Fruit fly (Drosophila melanogaster) whole organism, embryonic: ENCODE measurements around the gene Vps39.
A peak's percentile ranks its signal among the peaks of the same experiment; 100 is the strongest.

Source experiments
- Abd-B ChIP-seq: fragments of 200-800 bp; sonication (Bioruptor generic); optimal IDR thresholded peaks from 2 replicates; lab custom pipeline; 2018; ENCODE audit warnings: missing biosample characterization, mild to moderate bottlenecking, missing genetic modification characterization, moderate library complexity
- CG10209 ChIP-seq: fragments of 200-800 bp; sonication (Bioruptor generic); optimal IDR thresholded peaks from 3 replicates; lab custom pipeline; 2017; ENCODE audit warnings: missing biosample characterization, mild to moderate bottlenecking, missing genetic modification characterization, missing genetic modification reagents
- CG10366 ChIP-seq: fragments of 200-800 bp; sonication (Bioruptor generic); IDR thresholded peaks from 2 replicates; pipeline ENCODE4 v1.3.6; 2022; ENCODE audit warnings: missing biosample characterization, missing genetic modification characterization
- CG11247 ChIP-seq: fragments of 200-800 bp; sonication (Bioruptor generic); IDR thresholded peaks from 2 replicates; pipeline ENCODE4 v1.3.6; 2022; ENCODE audit warnings: missing biosample characterization, missing genetic modification characterization
- CG13123 ChIP-seq: fragments of 200-800 bp; sonication (Bioruptor generic); optimal IDR thresholded peaks from 2 replicates; lab custom pipeline; 2016; ENCODE audit warnings: missing biosample characterization, missing genetic modification characterization
- CG13894 ChIP-seq: fragments of 200-800 bp; sonication (Bioruptor generic); optimal IDR thresholded peaks from 3 replicates; lab custom pipeline; 2018; ENCODE audit warnings: missing biosample characterization, mild to moderate bottlenecking, missing genetic modification characterization, moderate library complexity
- CG14965 ChIP-seq: fragments of 200-800 bp; sonication (Bioruptor generic); optimal IDR thresholded peaks from 2 replicates; lab custom pipeline; 2016; ENCODE audit warnings: missing biosample characterization, missing genetic modification characterization, borderline replicate concordance
- CG15269 ChIP-seq: fragments of 200-800 bp; sonication (Bioruptor generic); optimal IDR thresholded peaks from 2 replicates; lab custom pipeline; 2018; ENCODE audit warnings: missing biosample characterization, mild to moderate bottlenecking, missing genetic modification characterization, moderate library complexity
- CG18262 ChIP-seq: fragments of 200-800 bp; optimal IDR thresholded peaks from 3 replicates; lab custom pipeline; 2019; ENCODE audit warnings: missing biosample characterization, mild to moderate bottlenecking, missing genetic modification characterization, moderate library complexity
- CG18619 ChIP-seq: fragments of 200-800 bp; sonication (Bioruptor generic); optimal IDR thresholded peaks from 3 replicates; lab custom pipeline; 2017; ENCODE audit warnings: missing biosample characterization, mild to moderate bottlenecking, missing genetic modification characterization
- CG2199 ChIP-seq: fragments of 200-800 bp; sonication (Bioruptor generic); IDR thresholded peaks from 3 replicates; pipeline ENCODE4 v1.3.6; 2022; ENCODE audit warnings: missing biosample characterization, missing genetic modification characterization
- CG32767 ChIP-seq: fragments of 200-800 bp; sonication (Bioruptor generic); IDR thresholded peaks from 2 replicates; pipeline ENCODE4 v1.3.6; 2022; ENCODE audit warnings: missing biosample characterization, missing genetic modification characterization
- CG32772 ChIP-seq: fragments of 200-800 bp; sonication (Bioruptor generic); IDR thresholded peaks from 2 replicates; pipeline ENCODE4 v1.3.6; 2022; ENCODE audit warnings: missing biosample characterization, missing genetic modification characterization
- CG34224 ChIP-seq: fragments of 200-800 bp; sonication (Bioruptor generic); IDR thresholded peaks from 3 replicates; pipeline ENCODE4 v1.3.6; 2022; ENCODE audit warnings: missing biosample characterization, missing genetic modification characterization; ENCODE audit not compliant: partially characterized antibody
- CG6689 ChIP-seq: fragments of 200-800 bp; sonication (Bioruptor generic); IDR thresholded peaks from 2 replicates; pipeline ENCODE4 v1.3.6; 2022; ENCODE audit warnings: missing biosample characterization, missing genetic modification characterization
- CG7372 ChIP-seq: fragments of 200-800 bp; sonication (Bioruptor generic); IDR thresholded peaks from 2 replicates; pipeline ENCODE4 v1.3.6; 2022; ENCODE audit warnings: missing biosample characterization, missing genetic modification characterization
- CG7556 ChIP-seq: fragments of 200-800 bp; sonication (Bioruptor generic); optimal IDR thresholded peaks from 2 replicates; lab custom pipeline; 2017; ENCODE audit warnings: missing biosample characterization, mild to moderate bottlenecking, missing genetic modification characterization
- CG7987 ChIP-seq: fragments of 200-800 bp; sonication (Bioruptor generic); optimal IDR thresholded peaks from 2 replicates; lab custom pipeline; 2018; ENCODE audit warnings: missing biosample characterization, mild to moderate bottlenecking, missing genetic modification characterization, moderate library complexity
- CG8478 ChIP-seq: fragments of >200 bp; optimal IDR thresholded peaks from 2 replicates; lab custom pipeline; 2018
- CHES-1-like ChIP-seq: fragments of 200-800 bp; sonication (Bioruptor generic); optimal IDR thresholded peaks from 2 replicates; lab custom pipeline; 2016; ENCODE audit warnings: missing biosample characterization, missing genetic modification characterization
- CkIIα-i1 ChIP-seq: fragments of 200-800 bp; sonication (Bioruptor generic); IDR thresholded peaks from 2 replicates; pipeline ENCODE4 v1.3.6; 2022; ENCODE audit warnings: missing biosample characterization, missing genetic modification characterization
- D ChIP-seq, 2 experiments: fragments of 200-800 bp in 1 of 2; fragments of >200 bp in 1 of 2; sonication (Bioruptor generic) in 1 of 2; optimal IDR thresholded peaks; 2 replicates in 1 of 2; 3 replicates in 1 of 2; lab custom pipeline; 2017; ENCODE audit warnings: mild to moderate bottlenecking in 1 of 2, missing biosample characterization in 1 of 2, missing genetic modification characterization in 1 of 2, missing genetic modification reagents in 1 of 2
- Dek ChIP-seq: fragments of 200-800 bp; sonication (Bioruptor generic); optimal IDR thresholded peaks from 3 replicates; lab custom pipeline; 2019; ENCODE audit warnings: missing biosample characterization, mild to moderate bottlenecking, missing genetic modification characterization, moderate library complexity
- Dref ChIP-seq: fragments of 200-800 bp; sonication (Bioruptor generic); IDR thresholded peaks from 2 replicates; pipeline ENCODE4 v1.3.6; 2022; ENCODE audit warnings: missing biosample characterization, missing genetic modification characterization
- Ets97D ChIP-seq: fragments of 200-800 bp; sonication (Bioruptor generic); optimal IDR thresholded peaks from 3 replicates; lab custom pipeline; 2016; ENCODE audit warnings: missing biosample characterization, missing genetic modification characterization
- Hr78 ChIP-seq, 2 experiments: fragments of 200-800 bp in 1 of 2; fragments of >200 bp in 1 of 2; sonication (Bioruptor generic) in 1 of 2; optimal IDR thresholded peaks; 2 replicates each; lab custom pipeline; 2017 to 2019; ENCODE audit warnings: missing biosample characterization in 2 of 2, missing genetic modification characterization in 2 of 2, mild to moderate bottlenecking in 1 of 2, moderate library complexity in 1 of 2
- Lpt ChIP-seq: fragments of >200 bp; optimal IDR thresholded peaks from 2 replicates; lab custom pipeline; 2018; ENCODE audit warnings: missing biosample characterization, missing genetic modification characterization
- Med ChIP-seq: fragments of 200-800 bp; sonication (Bioruptor generic); peaks from one replicate; lab custom pipeline; 2016; ENCODE audit warnings: missing biosample characterization, missing genetic modification characterization, mild to moderate bottlenecking, inconsistent platforms, moderate library complexity
- Poxn ChIP-seq: fragments of 200-800 bp; sonication (Bioruptor generic); IDR thresholded peaks from 2 replicates; pipeline ENCODE4 v1.3.6; 2022; ENCODE audit warnings: missing biosample characterization, missing genetic modification characterization
- Ptx1 ChIP-seq: fragments of 200-800 bp; sonication (Bioruptor generic); IDR thresholded peaks from 2 replicates; pipeline ENCODE4 v1.3.6; 2022; ENCODE audit warnings: missing biosample characterization, missing genetic modification characterization
- Sry-δ ChIP-seq: fragments of 200-800 bp; sonication (Bioruptor generic); optimal IDR thresholded peaks from 2 replicates; lab custom pipeline; 2016; ENCODE audit warnings: missing biosample characterization, missing genetic modification characterization
- TFAM ChIP-seq: fragments of 200-800 bp; sonication (Bioruptor generic); optimal IDR thresholded peaks from 2 replicates; lab custom pipeline; 2017; ENCODE audit warnings: missing biosample characterization, missing genetic modification characterization, inconsistent platforms
- abd-A ChIP-seq: fragments of 200-800 bp; sonication (Bioruptor generic); optimal IDR thresholded peaks from 3 replicates; lab custom pipeline; 2019; ENCODE audit warnings: missing biosample characterization, mild to moderate bottlenecking, missing genetic modification characterization, moderate library complexity
- bowl ChIP-seq: fragments of 200-800 bp; sonication (Bioruptor generic); IDR thresholded peaks from 2 replicates; pipeline ENCODE4 v1.3.6; 2022; ENCODE audit warnings: missing biosample characterization, missing genetic modification characterization
- da ChIP-seq: fragments of 200-800 bp; sonication (Bioruptor generic); optimal IDR thresholded peaks from 2 replicates; lab custom pipeline; 2016; ENCODE audit warnings: missing biosample characterization, missing genetic modification characterization
- disco-r ChIP-seq: fragments of 200-800 bp; sonication (Bioruptor generic); optimal IDR thresholded peaks from 2 replicates; lab custom pipeline; 2016; ENCODE audit warnings: missing biosample characterization, missing genetic modification characterization
- dysf ChIP-seq: fragments of 200-800 bp; sonication (Bioruptor generic); IDR thresholded peaks from 3 replicates; pipeline ENCODE4 v1.3.6; 2022; ENCODE audit warnings: missing biosample characterization, missing genetic modification characterization
- gce ChIP-seq: fragments of 200-800 bp; sonication (Bioruptor generic); IDR thresholded peaks from 3 replicates; pipeline ENCODE4 v1.3.6; 2022; ENCODE audit warnings: missing biosample characterization, missing genetic modification characterization
- gsb-n ChIP-seq: fragments of 200-800 bp; sonication (Bioruptor generic); optimal IDR thresholded peaks from 3 replicates; lab custom pipeline; 2018; ENCODE audit warnings: missing biosample characterization, mild to moderate bottlenecking, missing genetic modification characterization
- hth ChIP-seq: fragments of >200 bp; optimal IDR thresholded peaks from 2 replicates; lab custom pipeline; 2017; ENCODE audit warnings: inconsistent platforms
- inv ChIP-seq: fragments of 200-800 bp; sonication (Bioruptor generic); IDR thresholded peaks from 2 replicates; pipeline ENCODE4 v1.3.6; 2022; ENCODE audit warnings: missing biosample characterization, missing genetic modification characterization; ENCODE audit not compliant: partially characterized antibody
- jumu ChIP-seq: fragments of 200-800 bp; sonication (Bioruptor generic); optimal IDR thresholded peaks from 3 replicates; lab custom pipeline; 2016; ENCODE audit warnings: missing biosample characterization, missing genetic modification characterization
- lab ChIP-seq: fragments of 200-800 bp; sonication (Bioruptor generic); optimal IDR thresholded peaks from 3 replicates; lab custom pipeline; 2017; ENCODE audit warnings: missing biosample characterization, missing genetic modification characterization, mild to moderate bottlenecking, moderate library complexity, missing genetic modification reagents
- lola ChIP-seq, 3 experiments: fragments of >200 bp in 2 of 3; fragments of 200-800 bp in 1 of 3; sonication (Bioruptor generic) in 1 of 3; optimal IDR thresholded peaks; 2 replicates each; lab custom pipeline; 2017 to 2019; ENCODE audit warnings: missing biosample characterization in 3 of 3, missing genetic modification characterization in 3 of 3, mild to moderate bottlenecking in 1 of 3, moderate library complexity in 1 of 3
- maf-S ChIP-seq: fragments of 200-800 bp; sonication (Bioruptor generic); optimal IDR thresholded peaks from 2 replicates; lab custom pipeline; 2016; ENCODE audit warnings: missing biosample characterization, missing genetic modification characterization
- peb ChIP-seq: fragments of 200-800 bp; sonication (Bioruptor generic); IDR thresholded peaks from 2 replicates; pipeline ENCODE4 v1.3.6; 2022; ENCODE audit warnings: missing biosample characterization, missing genetic modification characterization
- pnt ChIP-seq: fragments of 200-800 bp; sonication (Bioruptor generic); optimal IDR thresholded peaks from 3 replicates; lab custom pipeline; 2016; ENCODE audit warnings: missing biosample characterization, missing genetic modification characterization
- pros ChIP-seq: fragments of 200-800 bp; sonication (Bioruptor generic); optimal IDR thresholded peaks from 3 replicates; lab custom pipeline; 2019; ENCODE audit warnings: missing biosample characterization, mild to moderate bottlenecking, missing genetic modification characterization, moderate library complexity
- seq ChIP-seq: fragments of 200-800 bp; sonication (Bioruptor generic); IDR thresholded peaks from 2 replicates; pipeline ENCODE4 v1.3.6; 2022; ENCODE audit warnings: missing biosample characterization, missing genetic modification characterization
- sisA ChIP-seq: fragments of 200-800 bp; sonication (Bioruptor generic); IDR thresholded peaks from 2 replicates; pipeline ENCODE4 v1.3.6; 2022; ENCODE audit warnings: missing biosample characterization, missing genetic modification characterization
- z ChIP-seq: fragments of 200-800 bp; sonication (Bioruptor generic); IDR thresholded peaks from 3 replicates; pipeline ENCODE4 v1.3.6; 2022; ENCODE audit warnings: missing biosample characterization, missing genetic modification characterization

The Vps39 gene

dm6 chr3R:18298900-18299321, 24.7 kb upstream of the Vps39 start, which contains the start of gene Dlc90F (continued):
- TF ChIP-seq CG18619 (GFP tag; lab: Kevin White, UChicago) (peak; percentile 78), CG32772 (GFP tag; lab: Robert Waterston, UW) (peak; percentile 70), CG6689 (GFP tag; lab: Robert Waterston, UW) (peak; percentile 75), CG10366 (GFP tag; lab: Robert Waterston, UW) (peak; percentile 78), Lpt (GFP tag; lab: Kevin White, UChicago) (no peak), CG34224 (no peak), CG11247 (GFP tag; lab: Robert Waterston, UW) (peak; percentile 82), gce (GFP tag; lab: Robert Waterston, UW) (no peak; the same call in 2 of the 3 replicates), CG8478 (lab: Kevin White, UChicago) (no peak), abd-A (tag; lab: Kevin White, UChicago) (peak; percentile 49), CG10209 (peak; percentile 54), CHES-1-like (peak; percentile 86), CG15269 (tag; lab: Kevin White, UChicago) (no peak), inv (GFP tag; lab: Robert Waterston, UW) (peak; percentile 29; the same call in 1 of the 2 replicates), hth (lab: Kevin White, UChicago) (no peak), bowl (GFP tag; lab: Robert Waterston, UW) (no peak), z (no peak), jumu (GFP tag; lab: Kevin White, UChicago) (peak; percentile 78), maf-S (GFP tag; lab: Kevin White, UChicago) (peak; percentile 75), Poxn (no peak), Dek (tag; lab: Kevin White, UChicago) (peak; percentile 73), da (GFP tag; lab: Kevin White, UChicago) (no peak), pros (GFP tag; lab: Kevin White, UChicago) (no peak), CG7556 (GFP tag; lab: Kevin White, UChicago) (peak; percentile 54), TFAM (GFP tag; lab: Kevin White, UChicago) (peak; percentile 21), peb (GFP tag; lab: Robert Waterston, UW) (peak; percentile 54; the same call in 1 of the 2 replicates), CG32767 (GFP tag; lab: Robert Waterston, UW) (0 out of 2 replicates have a peak, but pooled peaks have one; percentile 15), Ptx1 (peak; percentile 90), dysf (GFP tag; lab: Robert Waterston, UW) (peak; percentile 86), sisA (GFP tag; lab: Robert Waterston, UW) (peak; percentile 80), gsb-n (tag; lab: Kevin White, UChicago) (peak; percentile 56), Sry-δ (GFP tag; lab: Kevin White, UChicago) (peak; percentile 78), seq (GFP tag; lab: Robert Waterston, UW) (peak; percentile 61; the same call in 1 of the 2 replicates), CG14965 (GFP tag; lab: Kevin White, UChicago) (no peak), Dref (GFP tag; lab: Robert Waterston, UW) (peak; percentile 64), Hr78 (GFP tag; optimal IDR thresholded peaks at IDR 0.05; lab: Kevin White, UChicago) (no peak), disco-r (GFP tag; lab: Kevin White, UChicago) (peak; percentile 49), D (optimal IDR thresholded peaks at IDR 0.05; lab: Kevin White, UChicago) (no peak), D (GFP tag; optimal IDR thresholded peaks at IDR 0.05; lab: Kevin White, UChicago) (peak; percentile 22), CG7372 (GFP tag; lab: Robert Waterston, UW) (peak; percentile 75), CG13894 (tag; lab: Kevin White, UChicago) (peak; percentile 60), Med (peak; percentile 93), Ets97D (peak; percentile 94), pnt (GFP tag; lab: Kevin White, UChicago) (peak; percentile 79), CG18262 (tag; lab: Kevin White, UChicago) (peak; percentile 79), CG7987 (GFP tag; lab: Kevin White, UChicago) (no peak), CG2199 (0 out of 3 replicates have a peak, but pooled peaks have one; percentile 51), CG13123 (GFP tag; lab: Kevin White, UChicago) (peak; percentile 67), lola (GFP tag; optimal IDR thresholded peaks at IDR 0.05; lab: Kevin White, UChicago) (peak in 1 of 3 experiments; percentile 74), CkIIα-i1 (GFP tag; lab: Robert Waterston, UW) (no peak), lab (GFP tag; lab: Kevin White, UChicago) (peak; percentile 67), Abd-B (peak; percentile 95)
